Fruit fly (Drosophila melanogaster) whole organism, prepupa: ENCODE results near the gene Pi4KIIIalpha.
A peak's percentile ranks its signal among the peaks of the same experiment; 100 is the strongest.

Source experiments
- Blimp-1 ChIP-seq: fragments of 200-800 bp; sonication (Bioruptor generic); optimal IDR thresholded peaks from 3 replicates; lab custom pipeline; 2017; ENCODE audit warnings: missing biosample characterization, missing genetic modification characterization, mild to moderate bottlenecking, moderate library complexity, missing genetic modification reagents
- CG10631 ChIP-seq: fragments of 200-800 bp; sonication (Bioruptor generic); optimal IDR thresholded peaks from 2 replicates; lab custom pipeline; 2016; ENCODE audit warnings: missing biosample characterization, missing genetic modification characterization
- CG10669 ChIP-seq: fragments of 200-800 bp; sonication (Bioruptor generic); optimal IDR thresholded peaks from 3 replicates; lab custom pipeline; 2018; ENCODE audit warnings: missing biosample characterization, mild to moderate bottlenecking, missing genetic modification characterization, moderate library complexity
- CG11294 ChIP-seq: fragments of 200-800 bp; sonication (Bioruptor generic); IDR thresholded peaks from 2 replicates; pipeline ENCODE4 v1.3.6; 2022; ENCODE audit warnings: missing biosample characterization, missing genetic modification characterization
- CG11902 ChIP-seq: fragments of 200-800 bp; sonication (Bioruptor generic); optimal IDR thresholded peaks from 3 replicates; lab custom pipeline; 2016; ENCODE audit warnings: missing biosample characterization, missing genetic modification characterization
- CG15336 ChIP-seq: fragments of 200-800 bp; sonication (Bioruptor generic); IDR thresholded peaks from 2 replicates; pipeline ENCODE4 v1.3.6; 2022; ENCODE audit warnings: missing biosample characterization, missing genetic modification characterization
- CG16779 ChIP-seq: fragments of 200-800 bp; sonication (Bioruptor generic); optimal IDR thresholded peaks from 3 replicates; lab custom pipeline; 2017; ENCODE audit warnings: missing biosample characterization, mild to moderate bottlenecking, missing genetic modification characterization
- CG3032 ChIP-seq: fragments of 200-800 bp; optimal IDR thresholded peaks from 2 replicates; lab custom pipeline; 2019; ENCODE audit warnings: missing biosample characterization, mild to moderate bottlenecking, missing genetic modification characterization, moderate library complexity
- CG31627 ChIP-seq: fragments of 200-800 bp; sonication (Bioruptor generic); optimal IDR thresholded peaks from 3 replicates; lab custom pipeline; 2016; ENCODE audit warnings: missing biosample characterization, missing genetic modification characterization
- CG32006 ChIP-seq: fragments of 200-800 bp; sonication (Bioruptor generic); optimal IDR thresholded peaks from 3 replicates; lab custom pipeline; 2017; ENCODE audit warnings: missing biosample characterization, mild to moderate bottlenecking, missing genetic modification characterization
- CG34406 ChIP-seq: fragments of 200-800 bp; sonication (Bioruptor generic); optimal IDR thresholded peaks from 3 replicates; lab custom pipeline; 2016; ENCODE audit warnings: missing biosample characterization, missing genetic modification characterization
- CG3919 ChIP-seq: fragments of 200-800 bp; sonication (Bioruptor generic); optimal IDR thresholded peaks from 3 replicates; lab custom pipeline; 2016; ENCODE audit warnings: missing biosample characterization, missing genetic modification characterization
- CG4318 ChIP-seq: fragments of 200-800 bp; sonication (Bioruptor generic); optimal IDR thresholded peaks from 3 replicates; lab custom pipeline; 2017; ENCODE audit warnings: missing biosample characterization, mild to moderate bottlenecking, missing genetic modification characterization
- CG6163 ChIP-seq: fragments of 200-800 bp; sonication (Bioruptor generic); IDR thresholded peaks from 3 replicates; pipeline ENCODE4 v1.3.6; 2022; ENCODE audit warnings: missing biosample characterization, missing genetic modification characterization
- CG6276 ChIP-seq: fragments of 200-800 bp; sonication (Bioruptor generic); optimal IDR thresholded peaks from 2 replicates; lab custom pipeline; 2017; ENCODE audit warnings: missing biosample characterization, mild to moderate bottlenecking, missing genetic modification characterization
- CG6854 ChIP-seq: fragments of 200-800 bp; sonication (Bioruptor generic); optimal IDR thresholded peaks from 2 replicates; lab custom pipeline; 2017; ENCODE audit warnings: missing biosample characterization, mild to moderate bottlenecking, missing genetic modification characterization
- CG7368 ChIP-seq: fragments of 200-800 bp; sonication (Bioruptor generic); optimal IDR thresholded peaks from 3 replicates; lab custom pipeline; 2016; ENCODE audit warnings: missing biosample characterization, missing genetic modification characterization
- CG8319 ChIP-seq: fragments of 200-800 bp; sonication (Bioruptor generic); optimal IDR thresholded peaks from 3 replicates; lab custom pipeline; 2016; ENCODE audit warnings: missing biosample characterization, missing genetic modification characterization
- CG8632 ChIP-seq: fragments of 200-800 bp; sonication (Bioruptor generic); optimal IDR thresholded peaks from 3 replicates; lab custom pipeline; 2016; ENCODE audit warnings: missing biosample characterization, missing genetic modification characterization
- Eip78C ChIP-seq: fragments of 200-800 bp; sonication (Bioruptor generic); peaks from one replicate; lab custom pipeline; 2016; ENCODE audit warnings: missing biosample characterization, missing genetic modification characterization
- Ets96B ChIP-seq: fragments of 200-800 bp; optimal IDR thresholded peaks from 2 replicates; lab custom pipeline; 2019; ENCODE audit warnings: missing biosample characterization, mild to moderate bottlenecking, missing genetic modification characterization, moderate library complexity
- Gug ChIP-seq: fragments of 200-800 bp; sonication (Bioruptor generic); IDR thresholded peaks from 2 replicates; pipeline ENCODE4 v1.3.6; 2022; ENCODE audit warnings: missing biosample characterization, missing genetic modification characterization
- Hr38 ChIP-seq: sonication (Bioruptor generic); optimal IDR thresholded peaks from 2 replicates; lab custom pipeline; 2016; ENCODE audit warnings: missing biosample characterization, missing genetic modification characterization
- Hr39 ChIP-seq: fragments of 200-800 bp; sonication (Bioruptor generic); optimal IDR thresholded peaks from 2 replicates; lab custom pipeline; 2016; ENCODE audit warnings: missing biosample characterization, missing genetic modification characterization
- Hr4 ChIP-seq: fragments of 200-800 bp; sonication (Bioruptor generic); optimal IDR thresholded peaks from 3 replicates; lab custom pipeline; 2016; ENCODE audit warnings: missing biosample characterization, missing genetic modification characterization
- Lpt ChIP-seq: fragments of 200-800 bp; sonication (Bioruptor generic); optimal IDR thresholded peaks from 3 replicates; lab custom pipeline; 2016; ENCODE audit warnings: missing biosample characterization, missing genetic modification characterization
- Met ChIP-seq: fragments of 200-800 bp; sonication (Bioruptor generic); optimal IDR thresholded peaks from 3 replicates; lab custom pipeline; 2016; ENCODE audit warnings: missing biosample characterization, missing genetic modification characterization
- Sox102F ChIP-seq: fragments of 200-800 bp; sonication (Bioruptor generic); optimal IDR thresholded peaks from 2 replicates; lab custom pipeline; 2016; ENCODE audit warnings: missing biosample characterization, mild to moderate bottlenecking, missing genetic modification characterization
- Sox14 ChIP-seq: fragments of 200-800 bp; sonication (Bioruptor generic); optimal IDR thresholded peaks from 3 replicates; lab custom pipeline; 2016; ENCODE audit warnings: missing biosample characterization, missing genetic modification characterization
- Sox15 ChIP-seq: fragments of 200-800 bp; sonication (Bioruptor generic); optimal IDR thresholded peaks from 3 replicates; lab custom pipeline; 2016; ENCODE audit warnings: missing biosample characterization, missing genetic modification characterization
- cyc ChIP-seq: fragments of 200-800 bp; sonication (Bioruptor generic); optimal IDR thresholded peaks from 3 replicates; lab custom pipeline; 2016; ENCODE audit warnings: missing biosample characterization, missing genetic modification characterization
- dac ChIP-seq: fragments of 200-800 bp; sonication (Bioruptor generic); optimal IDR thresholded peaks from 2 replicates; lab custom pipeline; 2017; ENCODE audit warnings: missing biosample characterization, mild to moderate bottlenecking, missing genetic modification characterization
- dsx ChIP-seq: fragments of 200-800 bp; optimal IDR thresholded peaks from 3 replicates; lab custom pipeline; 2019; ENCODE audit warnings: missing biosample characterization, mild to moderate bottlenecking, missing genetic modification characterization, moderate library complexity; ENCODE audit not compliant: poor library complexity, severe bottlenecking
- esn ChIP-seq: fragments of 200-800 bp; sonication (Bioruptor generic); optimal IDR thresholded peaks from 2 replicates; lab custom pipeline; 2016; ENCODE audit warnings: missing biosample characterization, mild to moderate bottlenecking, missing genetic modification characterization, moderate library complexity
- fd59A ChIP-seq: fragments of 200-800 bp; sonication (Bioruptor generic); optimal IDR thresholded peaks from 2 replicates; lab custom pipeline; 2017; ENCODE audit warnings: missing biosample characterization, mild to moderate bottlenecking, missing genetic modification characterization, missing genetic modification reagents
- fd85E ChIP-seq: fragments of 200-800 bp; sonication (Bioruptor generic); optimal IDR thresholded peaks from 3 replicates; lab custom pipeline; 2016; ENCODE audit warnings: missing biosample characterization, missing genetic modification characterization
- fkh ChIP-seq: fragments of 200-800 bp; sonication (Bioruptor generic); optimal IDR thresholded peaks from 3 replicates; lab custom pipeline; 2017; ENCODE audit warnings: missing biosample characterization, mild to moderate bottlenecking, missing genetic modification characterization, moderate library complexity
- lz ChIP-seq: fragments of 200-800 bp; sonication (Bioruptor generic); optimal IDR thresholded peaks from 3 replicates; lab custom pipeline; 2016; ENCODE audit warnings: missing biosample characterization, missing genetic modification characterization
- net ChIP-seq: fragments of 200-800 bp; sonication (Bioruptor generic); optimal IDR thresholded peaks from 3 replicates; lab custom pipeline; 2016; ENCODE audit warnings: missing biosample characterization, missing genetic modification characterization
- pdm3 ChIP-seq: fragments of 200-800 bp; sonication (Bioruptor generic); optimal IDR thresholded peaks from 3 replicates; lab custom pipeline; 2016; ENCODE audit warnings: missing biosample characterization, missing genetic modification characterization
- ss ChIP-seq, 2 experiments: fragments of 200-800 bp; sonication (Bioruptor generic); optimal IDR thresholded peaks; 2 replicates in 1 of 2; 3 replicates in 1 of 2; lab custom pipeline; 2017 to 2018; ENCODE audit warnings: mild to moderate bottlenecking in 2 of 2, missing biosample characterization in 2 of 2, missing genetic modification characterization in 2 of 2, moderate library complexity in 1 of 2
- svp ChIP-seq: fragments of 200-800 bp; sonication (Bioruptor generic); peaks from one replicate; lab custom pipeline; 2016; ENCODE audit warnings: missing biosample characterization, missing genetic modification characterization
- topi ChIP-seq: fragments of 200-800 bp; sonication (Bioruptor generic); optimal IDR thresholded peaks from 3 replicates; lab custom pipeline; 2016; ENCODE audit warnings: missing biosample characterization, missing genetic modification characterization
- vri ChIP-seq: fragments of 200-800 bp; sonication (Bioruptor generic); optimal IDR thresholded peaks from 3 replicates; lab custom pipeline; 2016; ENCODE audit warnings: missing biosample characterization, mild to moderate bottlenecking, missing genetic modification characterization

The Pi4KIIIalpha gene

dm6 chrX:2593753-2594096 lies 30.9 kb upstream of the Pi4KIIIalpha start (continued):
- peak; percentile 95 for TF ChIP-seq CG6163
- TF ChIP-seq CG15336 (GFP tag; lab: Robert Waterston, UW): peak; percentile 84
- peak; percentile 95 for TF ChIP-seq CG7368
- peak; percentile 86 for TF ChIP-seq CG10631
- TF ChIP-seq svp (GFP tag; lab: Kevin White, UChicago): peak; percentile 99
- peak; percentile 68 for TF ChIP-seq CG16779 (tag; lab: Kevin White, UChicago)
- TF ChIP-seq vri (GFP tag; lab: Kevin White, UChicago): peak; percentile 94
- peak; percentile 90 for TF ChIP-seq CG34406
- TF ChIP-seq CG3919 (GFP tag; lab: Kevin White, UChicago): peak; percentile 95
- peak; percentile 85 for TF ChIP-seq Ets96B (tag; lab: Kevin White, UChicago)
- TF ChIP-seq Eip78C (GFP tag; lab: Kevin White, UChicago): peak; percentile 96
- peak; percentile 92 for TF ChIP-seq pdm3 (GFP tag; lab: Kevin White, UChicago)
- TF ChIP-seq Hr4: peak; percentile 89
- peak; percentile 88 for TF ChIP-seq net (GFP tag; lab: Kevin White, UChicago)
- TF ChIP-seq CG6854: peak; percentile 84
- TF ChIP-seq CG8319 (GFP tag; lab: Kevin White, UChicago): peak; percentile 85
- peak; percentile 97 for TF ChIP-seq Hr39 (GFP tag; lab: Kevin White, UChicago)

- TF ChIP-seq CG8632 (GFP tag; lab: Kevin White, UChicago) (no peak), topi (peak; percentile 40), CG10631 (no peak), CG31627 (GFP tag; lab: Kevin White, UChicago) (peak; percentile 38), lz (GFP tag; lab: Kevin White, UChicago) (peak; percentile 45), CG3032 (tag; lab: Kevin White, UChicago) (peak; percentile 12), cyc (GFP tag; lab: Kevin White, UChicago) (peak; percentile 26), fkh (GFP tag; lab: Kevin White, UChicago) (no peak), esn (GFP tag; lab: Kevin White, UChicago) (peak; percentile 41), Ets96B (tag; lab: Kevin White, UChicago) (no peak), CG4318 (GFP tag; lab: Kevin White, UChicago) (no peak), Gug (GFP tag; lab: Robert Waterston, UW) (0 out of 2 replicates have a peak, but pooled peaks have one; percentile 24), Sox14 (GFP tag; lab: Kevin White, UChicago) (no peak)
Measured at dm6 chrX:2603851-2604505, 20.6 kb upstream of the Pi4KIIIalpha start, which contains the start of the genes Klp3A and Zw10. TSS of gene Klp3A (minus strand) at chrX:2604052. TSS of gene Zw10 (plus strand) at chrX:2604197.

- peak; percentile 77 for TF ChIP-seq CG32006
- peak; percentile 72 for TF ChIP-seq Sox15 (GFP tag; lab: Kevin White, UChicago)
- peak; percentile 90 for TF ChIP-seq esn (GFP tag; lab: Kevin White, UChicago)
- peak; percentile 79 for TF ChIP-seq Gug (GFP tag; lab: Robert Waterston, UW)
- peak; percentile 87 for TF ChIP-seq Sox102F (GFP tag; lab: Kevin White, UChicago)
- TF ChIP-seq Lpt (GFP tag; lab: Kevin White, UChicago): peak; percentile 72
- no peak for TF ChIP-seq CG16779 (tag; lab: Kevin White, UChicago)
- TF ChIP-seq fkh (GFP tag; lab: Kevin White, UChicago): no peak
- no peak for TF ChIP-seq dsx
- TF ChIP-seq fd59A (GFP tag; lab: Kevin White, UChicago): peak; percentile 26
- TF ChIP-seq CG31627 (GFP tag; lab: Kevin White, UChicago): peak; percentile 90
- TF ChIP-seq cyc (GFP tag; lab: Kevin White, UChicago): peak; percentile 86
- TF ChIP-seq CG11902 (GFP tag; lab: Kevin White, UChicago): peak; percentile 70
- peak; percentile 84 for TF ChIP-seq CG10631
- TF ChIP-seq Met: no peak
- TF ChIP-seq Sox14 (GFP tag; lab: Kevin White, UChicago): peak; percentile 91
- peak; percentile 27 for TF ChIP-seq dac
- TF ChIP-seq CG6276 (GFP tag; lab: Kevin White, UChicago): no peak
- TF ChIP-seq net (GFP tag; lab: Kevin White, UChicago): peak; percentile 86
- peak; percentile 87 for TF ChIP-seq topi
- TF ChIP-seq vri (GFP tag; lab: Kevin White, UChicago): no peak
- TF ChIP-seq Ets96B (tag; lab: Kevin White, UChicago): peak; percentile 74
- peak; percentile 16 for TF ChIP-seq Hr38 (GFP tag; lab: Kevin White, UChicago)
- TF ChIP-seq CG10669 (GFP tag; lab: Kevin White, UChicago): peak; percentile 76
- peak; percentile 82 for TF ChIP-seq CG15336 (GFP tag; lab: Robert Waterston, UW)
- no peak for TF ChIP-seq Blimp-1 (GFP tag; lab: Kevin White, UChicago)
- peak; percentile 95 for TF ChIP-seq svp (GFP tag; lab: Kevin White, UChicago)
- no peak for TF ChIP-seq ss (GFP tag; optimal IDR thresholded peaks at IDR 0.05; lab: Kevin White, UChicago)
- peak; percentile 68 for TF ChIP-seq CG11294
- no peak for TF ChIP-seq fd85E (GFP tag; lab: Kevin White, UChicago)
Measured at dm6 chrX:2608470-2609157, 16.0 kb upstream of the Pi4KIIIalpha start, which contains the start of gene Smyd3. TSS of gene Smyd3 (minus strand) at chrX:2608876.
